Worm (Caenorhabditis elegans) whole organism, mixed stage, embryonic: ENCODE results near the gene ZK1248.20.

Experiments
- blmp-1 ChIP-seq: fragments of 150-350 bp; optimal IDR thresholded peaks from 2 replicates; lab custom pipeline; 2014; ENCODE audit warnings: missing biosample characterization, missing genetic modification characterization
- ces-1 ChIP-seq: fragments of 150-350 bp; optimal IDR thresholded peaks from 2 replicates; lab custom pipeline; 2014; ENCODE audit warnings: missing biosample characterization, missing genetic modification reagents, missing genetic modification characterization
- ham-2 ChIP-seq: fragments of 200-800 bp; sonication (Bioruptor generic); optimal IDR thresholded peaks from 2 replicates; lab custom pipeline; 2018; ENCODE audit warnings: mild to moderate bottlenecking, missing genetic modification characterization, missing compliant biosample characterization
- mep-1 ChIP-seq: fragments of 150-350 bp; optimal IDR thresholded peaks from 2 replicates; lab custom pipeline; 2017; ENCODE audit warnings: missing biosample characterization, missing genetic modification reagents, missing genetic modification characterization, inconsistent platforms
- nhr-237 ChIP-seq: fragments of 150-350 bp; optimal IDR thresholded peaks from 2 replicates; lab custom pipeline; 2014; ENCODE audit warnings: missing biosample characterization, missing genetic modification characterization
- nhr-28 ChIP-seq: fragments of 150-350 bp; optimal IDR thresholded peaks from 2 replicates; lab custom pipeline; 2014; ENCODE audit warnings: missing biosample characterization, missing genetic modification characterization
- nhr-76 ChIP-seq: sonication (generic microtip); optimal IDR thresholded peaks from 2 replicates; lab custom pipeline; 2017; ENCODE audit warnings: missing biosample characterization, missing genetic modification characterization
- snpc-4 ChIP-seq: fragments of 150-350 bp; optimal IDR thresholded peaks from 2 replicates; lab custom pipeline; 2014; ENCODE audit warnings: missing biosample characterization, missing genetic modification characterization
- ztf-11 ChIP-seq: fragments of 150-350 bp; optimal IDR thresholded peaks from 2 replicates; lab custom pipeline; 2014; ENCODE audit warnings: missing biosample characterization, missing genetic modification characterization

ce11 chrII:5819655-5820054, 3.2 kb downstream of the ZK1248.20 start:
- no peak for TF ChIP-seq ham-2 (GFP tag; lab: Kevin White, UChicago)
- TF ChIP-seq ztf-11 (tag; lab: Kevin White, UChicago) = no peak
- TF ChIP-seq nhr-237 = no peak
- TF ChIP-seq ces-1 (GFP tag; lab: Kevin White, UChicago) = no peak
- no peak for TF ChIP-seq blmp-1
- TF ChIP-seq nhr-28 (tag; lab: Kevin White, UChicago) = no peak
- TF ChIP-seq snpc-4 (tag; lab: Kevin White, UChicago) = no peak
- no peak for TF ChIP-seq nhr-76 (tag; lab: Kevin White, UChicago)
- no peak for TF ChIP-seq mep-1 (tag; lab: Kevin White, UChicago)
